Worm (Caenorhabditis elegans) whole organism, late embryonic: ENCODE results near the gene C31H1.5.
A peak's percentile ranks its signal among the peaks of the same experiment; 100 is the strongest.

Source experiments
- C08G9.2 ChIP-seq: sonication (generic microtip); optimal IDR thresholded peaks from 2 replicates; lab custom pipeline; 2016; ENCODE audit warnings: mild to moderate bottlenecking, missing genetic modification characterization, moderate library complexity, missing compliant biosample characterization
- C38D4.7 ChIP-seq: fragments of 200-800 bp; sonication (Bioruptor generic); optimal IDR thresholded peaks from 2 replicates; lab custom pipeline; 2018; ENCODE audit warnings: mild to moderate bottlenecking, missing genetic modification characterization, moderate library complexity, missing compliant biosample characterization
- F13H6.1 ChIP-seq: sonication (generic microtip); optimal IDR thresholded peaks from 2 replicates; lab custom pipeline; 2016; ENCODE audit warnings: missing genetic modification characterization, missing compliant biosample characterization
- K02D7.2 ChIP-seq: sonication (generic microtip); optimal IDR thresholded peaks from 2 replicates; lab custom pipeline; 2017; ENCODE audit warnings: mild to moderate bottlenecking, missing genetic modification characterization, missing compliant biosample characterization
- K09A11.1 ChIP-seq: sonication (generic microtip); optimal IDR thresholded peaks from 2 replicates; lab custom pipeline; 2017; ENCODE audit warnings: antibody characterized with exemption, mild to moderate bottlenecking, missing genetic modification characterization, missing compliant biosample characterization; ENCODE audit not compliant: insufficient read depth
- Y22D7AL.16 ChIP-seq: sonication (generic microtip); optimal IDR thresholded peaks from 2 replicates; lab custom pipeline; 2016; ENCODE audit warnings: missing genetic modification characterization, missing compliant biosample characterization
- ahr-1 ChIP-seq: sonication (generic microtip); optimal IDR thresholded peaks from 2 replicates; lab custom pipeline; 2016; ENCODE audit warnings: missing genetic modification characterization, missing compliant biosample characterization
- ceh-14 ChIP-seq: sonication (generic microtip); optimal IDR thresholded peaks from 2 replicates; lab custom pipeline; 2016; ENCODE audit warnings: missing genotype, missing genetic modification characterization, missing compliant biosample characterization
- ceh-18 ChIP-seq: sonication (generic microtip); optimal IDR thresholded peaks from 2 replicates; lab custom pipeline; 2016; ENCODE audit warnings: missing genetic modification characterization, missing compliant biosample characterization
- ceh-19 ChIP-seq: fragments of 200-800 bp; sonication (Bioruptor generic); optimal IDR thresholded peaks from 2 replicates; lab custom pipeline; 2018; ENCODE audit warnings: mild to moderate bottlenecking, missing genetic modification characterization, missing compliant biosample characterization
- ceh-24 ChIP-seq: sonication (generic microtip); optimal IDR thresholded peaks from 2 replicates; lab custom pipeline; 2016; ENCODE audit warnings: mild to moderate bottlenecking, missing genetic modification characterization, missing compliant biosample characterization
- ceh-30 ChIP-seq: fragments of 150-350 bp; optimal IDR thresholded peaks from 2 replicates; lab custom pipeline; 2014; ENCODE audit warnings: missing biosample characterization, missing genetic modification characterization
- ceh-31 ChIP-seq: sonication (generic microtip); optimal IDR thresholded peaks from 2 replicates; lab custom pipeline; 2016; ENCODE audit warnings: missing genetic modification characterization, missing compliant biosample characterization
- ceh-34 ChIP-seq: sonication (generic microtip); optimal IDR thresholded peaks from 2 replicates; lab custom pipeline; 2016; ENCODE audit warnings: mild to moderate bottlenecking, missing genetic modification characterization, missing compliant biosample characterization
- ceh-45 ChIP-seq: fragments of 200-800 bp; sonication (Bioruptor generic); IDR thresholded peaks from 2 replicates; pipeline ENCODE4 v1.3.6; 2022; ENCODE audit warnings: missing genetic modification reagents, missing genetic modification characterization, missing compliant biosample characterization
- ceh-48 ChIP-seq: sonication (generic microtip); optimal IDR thresholded peaks from 2 replicates; lab custom pipeline; 2016; ENCODE audit warnings: missing genetic modification characterization, inconsistent platforms, missing compliant biosample characterization
- ceh-6 ChIP-seq: fragments of 200-800 bp; sonication (Bioruptor generic); optimal IDR thresholded peaks from 2 replicates; lab custom pipeline; 2018; ENCODE audit warnings: mild to moderate bottlenecking, missing genetic modification characterization, missing compliant biosample characterization
- ceh-9 ChIP-seq: sonication (generic microtip); optimal IDR thresholded peaks from 2 replicates; lab custom pipeline; 2016; ENCODE audit warnings: mild to moderate bottlenecking, missing genetic modification characterization, inconsistent platforms, missing compliant biosample characterization
- che-1 ChIP-seq: sonication (generic microtip); optimal IDR thresholded peaks from 2 replicates; lab custom pipeline; 2016; ENCODE audit warnings: mild to moderate bottlenecking, missing genetic modification characterization, missing compliant biosample characterization
- dmd-4 ChIP-seq: sonication (generic microtip); optimal IDR thresholded peaks from 2 replicates; lab custom pipeline; 2016; ENCODE audit warnings: borderline replicate concordance, missing genetic modification characterization, missing compliant biosample characterization
- dve-1 ChIP-seq: sonication (generic microtip); optimal IDR thresholded peaks from 2 replicates; lab custom pipeline; 2017; ENCODE audit warnings: antibody characterized with exemption, mild to moderate bottlenecking, missing genetic modification characterization, missing compliant biosample characterization
- elt-2 ChIP-seq: sonication (generic microtip); optimal IDR thresholded peaks from 2 replicates; lab custom pipeline; 2016; ENCODE audit warnings: missing genetic modification reagents, missing genetic modification characterization, missing compliant biosample characterization
- elt-4 ChIP-seq: sonication (generic microtip); optimal IDR thresholded peaks from 2 replicates; lab custom pipeline; 2016; ENCODE audit warnings: missing genetic modification characterization, missing compliant biosample characterization
- eyg-1 ChIP-seq: sonication (generic microtip); optimal IDR thresholded peaks from 2 replicates; lab custom pipeline; 2016; ENCODE audit warnings: missing genotype, missing genetic modification characterization, missing compliant biosample characterization
- fax-1 ChIP-seq: sonication (generic microtip); optimal IDR thresholded peaks from 2 replicates; lab custom pipeline; 2016; ENCODE audit warnings: missing genotype, missing genetic modification characterization, missing compliant biosample characterization
- gmeb-2 ChIP-seq: sonication (generic microtip); optimal IDR thresholded peaks from 2 replicates; lab custom pipeline; 2016; ENCODE audit warnings: missing genetic modification characterization, inconsistent platforms, missing compliant biosample characterization
- hlh-13 ChIP-seq: fragments of 200-800 bp; sonication (Bioruptor generic); optimal IDR thresholded peaks from 2 replicates; lab custom pipeline; 2018; ENCODE audit warnings: mild to moderate bottlenecking, missing genetic modification characterization, missing compliant biosample characterization
- hlh-15 ChIP-seq: sonication (generic microtip); optimal IDR thresholded peaks from 2 replicates; lab custom pipeline; 2016; ENCODE audit warnings: missing genetic modification characterization, missing compliant biosample characterization
- hlh-30 ChIP-seq: sonication (generic microtip); optimal IDR thresholded peaks from 2 replicates; lab custom pipeline; 2017; ENCODE audit warnings: antibody characterized with exemption, missing genetic modification characterization, missing compliant biosample characterization; ENCODE audit not compliant: insufficient read depth
- hlh-6 ChIP-seq: sonication (generic microtip); optimal IDR thresholded peaks from 2 replicates; lab custom pipeline; 2016; ENCODE audit warnings: missing genotype, missing genetic modification characterization, missing compliant biosample characterization
- hlh-8 ChIP-seq: sonication (generic microtip); optimal IDR thresholded peaks from 2 replicates; lab custom pipeline; 2016; ENCODE audit warnings: missing genotype, missing genetic modification characterization, missing compliant biosample characterization
- lin-11 ChIP-seq: fragments of 200-800 bp; sonication (Bioruptor generic); optimal IDR thresholded peaks from 2 replicates; lab custom pipeline; 2018; ENCODE audit warnings: mild to moderate bottlenecking, missing genetic modification characterization, missing compliant biosample characterization
- madf-2 ChIP-seq: sonication (generic microtip); optimal IDR thresholded peaks from 2 replicates; lab custom pipeline; 2017; ENCODE audit warnings: missing genetic modification characterization, missing compliant biosample characterization
- nfya-1 ChIP-seq: sonication (generic microtip); optimal IDR thresholded peaks from 2 replicates; lab custom pipeline; 2017; ENCODE audit warnings: missing genetic modification characterization, mild to moderate bottlenecking, missing compliant biosample characterization, antibody characterized with exemption, moderate library complexity
- nhr-232 ChIP-seq: sonication (generic microtip); optimal IDR thresholded peaks from 2 replicates; lab custom pipeline; 2016; ENCODE audit warnings: missing genetic modification characterization, missing compliant biosample characterization
- npax-4 ChIP-seq: sonication (generic microtip); optimal IDR thresholded peaks from 2 replicates; lab custom pipeline; 2016; ENCODE audit warnings: missing genetic modification characterization, missing compliant biosample characterization
- pag-3 ChIP-seq: sonication (generic microtip); optimal IDR thresholded peaks from 2 replicates; lab custom pipeline; 2016; ENCODE audit warnings: missing compliant biosample characterization, missing genetic modification characterization, borderline replicate concordance
- pat-9 ChIP-seq: fragments of 200-800 bp; sonication (Bioruptor generic); optimal IDR thresholded peaks from 2 replicates; lab custom pipeline; 2018; ENCODE audit warnings: mild to moderate bottlenecking, missing genetic modification characterization, moderate library complexity, missing compliant biosample characterization
- pax-1 ChIP-seq: fragments of 150-350 bp; optimal IDR thresholded peaks from 2 replicates; lab custom pipeline; 2014; ENCODE audit warnings: missing biosample characterization, missing genetic modification characterization
- pha-2 ChIP-seq: sonication (generic microtip); optimal IDR thresholded peaks from 2 replicates; lab custom pipeline; 2017; ENCODE audit warnings: mild to moderate bottlenecking, missing genetic modification characterization, missing compliant biosample characterization
- pqm-1 ChIP-seq: sonication (generic microtip); optimal IDR thresholded peaks from 2 replicates; lab custom pipeline; 2016; ENCODE audit warnings: missing genetic modification characterization, missing compliant biosample characterization
- pros-1 ChIP-seq: fragments of 150-350 bp; optimal IDR thresholded peaks from 2 replicates; lab custom pipeline; 2014; ENCODE audit warnings: missing biosample characterization, missing genetic modification reagents, missing genetic modification characterization
- ref-2 ChIP-seq: sonication (generic microtip); optimal IDR thresholded peaks from 2 replicates; lab custom pipeline; 2016; ENCODE audit warnings: missing genetic modification characterization, missing compliant biosample characterization
- rnt-1 ChIP-seq: sonication (generic microtip); optimal IDR thresholded peaks from 2 replicates; lab custom pipeline; 2016; ENCODE audit warnings: missing genetic modification characterization, missing compliant biosample characterization
- sdc-2 ChIP-seq: sonication (generic microtip); optimal IDR thresholded peaks from 2 replicates; lab custom pipeline; 2016; ENCODE audit warnings: missing genotype, missing genetic modification characterization, missing compliant biosample characterization
- sox-4 ChIP-seq: sonication (generic microtip); optimal IDR thresholded peaks from 2 replicates; lab custom pipeline; 2017; ENCODE audit warnings: mild to moderate bottlenecking, missing genetic modification characterization, inconsistent platforms, missing compliant biosample characterization
- syd-9 ChIP-seq: sonication (generic microtip); optimal IDR thresholded peaks from 2 replicates; lab custom pipeline; 2016; ENCODE audit warnings: mild to moderate bottlenecking, missing genetic modification characterization, moderate library complexity, missing compliant biosample characterization
- tbx-2 ChIP-seq: sonication (generic microtip); optimal IDR thresholded peaks from 2 replicates; lab custom pipeline; 2016; ENCODE audit warnings: missing genetic modification characterization, missing compliant biosample characterization
- tbx-7 ChIP-seq: sonication (generic microtip); optimal IDR thresholded peaks from 2 replicates; lab custom pipeline; 2016; ENCODE audit warnings: missing genotype, missing genetic modification characterization, missing compliant biosample characterization
- ttx-3 ChIP-seq: sonication (generic microtip); optimal IDR thresholded peaks from 2 replicates; lab custom pipeline; 2016; ENCODE audit warnings: missing genetic modification reagents, missing genetic modification characterization, missing compliant biosample characterization
- unc-42 ChIP-seq: sonication (generic microtip); optimal IDR thresholded peaks from 2 replicates; lab custom pipeline; 2016; ENCODE audit warnings: missing genotype, missing genetic modification characterization, missing compliant biosample characterization
- unc-55 ChIP-seq: sonication (generic microtip); optimal IDR thresholded peaks from 2 replicates; lab custom pipeline; 2017; ENCODE audit warnings: missing biosample characterization, missing genetic modification reagents, missing genetic modification characterization
- unc-86 ChIP-seq: sonication (generic microtip); optimal IDR thresholded peaks from 2 replicates; lab custom pipeline; 2016; ENCODE audit warnings: missing genetic modification characterization, missing compliant biosample characterization
- zip-5 ChIP-seq: sonication (generic microtip); optimal IDR thresholded peaks from 2 replicates; lab custom pipeline; 2016; ENCODE audit warnings: missing genetic modification characterization, missing compliant biosample characterization

The C31H1.5 gene

ce11 chrIV:5817459-5817858, 20.9 kb upstream of the C31H1.5 start:
- TF ChIP-seq C08G9.2 (tag; lab: Kevin White, UChicago) (no peak), fax-1 (tag; lab: Kevin White, UChicago) (no peak), tbx-7 (no peak), ceh-6 (GFP tag; lab: Kevin White, UChicago) (no peak), K09A11.1 (tag; lab: Kevin White, UChicago) (no peak), ceh-30 (tag; lab: Kevin White, UChicago) (no peak), ceh-14 (tag; lab: Kevin White, UChicago) (no peak), dve-1 (tag; lab: Kevin White, UChicago) (no peak), unc-86 (tag; lab: Kevin White, UChicago) (no peak), pha-2 (tag; lab: Kevin White, UChicago) (no peak), unc-55 (GFP tag; lab: Kevin White, UChicago) (peak; percentile 82), F13H6.1 (tag; lab: Kevin White, UChicago) (peak; percentile 10), zip-5 (tag; lab: Kevin White, UChicago) (no peak), ceh-31 (no peak), elt-2 (peak; percentile 64), ahr-1 (tag; lab: Kevin White, UChicago) (no peak), hlh-30 (tag; lab: Kevin White, UChicago) (no peak), nhr-232 (no peak), ttx-3 (tag; lab: Kevin White, UChicago) (no peak), hlh-8 (tag; lab: Kevin White, UChicago) (no peak), ceh-24 (no peak), ceh-34 (tag; lab: Kevin White, UChicago) (no peak), gmeb-2 (tag; lab: Kevin White, UChicago) (no peak), sdc-2 (tag; lab: Kevin White, UChicago) (no peak), hlh-15 (tag; lab: Kevin White, UChicago) (no peak), sox-4 (no peak), syd-9 (no peak), tbx-2 (no peak), pqm-1 (tag; lab: Kevin White, UChicago) (no peak), che-1 (tag; lab: Kevin White, UChicago) (no peak), lin-11 (tag; lab: Kevin White, UChicago) (no peak), pax-1 (tag; lab: Kevin White, UChicago) (no peak), nfya-1 (tag; lab: Kevin White, UChicago) (peak; percentile 47), elt-4 (tag; lab: Kevin White, UChicago) (no peak), Y22D7AL.16 (tag; lab: Kevin White, UChicago) (no peak), hlh-6 (tag; lab: Kevin White, UChicago) (no peak), ceh-19 (GFP tag; lab: Kevin White, UChicago) (no peak), npax-4 (tag; lab: Kevin White, UChicago) (no peak), ref-2 (tag; lab: Kevin White, UChicago) (peak; percentile 9), ceh-48 (no peak), rnt-1 (tag; lab: Kevin White, UChicago) (peak; percentile 42), ceh-45 (GFP tag; lab: Robert Waterston, UW) (no peak), unc-42 (no peak), eyg-1 (tag; lab: Kevin White, UChicago) (no peak), ceh-18 (peak; percentile 59), C38D4.7 (GFP tag; lab: Kevin White, UChicago) (no peak), pros-1 (no peak), ceh-9 (tag; lab: Kevin White, UChicago) (no peak), hlh-13 (no peak), dmd-4 (tag; lab: Kevin White, UChicago) (no peak), pat-9 (tag; lab: Kevin White, UChicago) (no peak), madf-2 (tag; lab: Kevin White, UChicago) (no peak), K02D7.2 (tag; lab: Kevin White, UChicago) (no peak), pag-3 (no peak)
